Fruit fly (Drosophila melanogaster): ENCODE data around the gene Ir7c.

- TF ChIP-seq CG8478 (optimal IDR thresholded peaks at IDR 0.05) = no peak
- TF ChIP-seq psq (optimal IDR thresholded peaks at IDR 0.05) = no peak
- TF ChIP-seq pan (optimal IDR thresholded peaks at IDR 0.05) = no peak
Observed at dm6 chrX:7909482-7909881, 35.3 kb downstream of the Ir7c start.

All from whole organism.